Fruit fly (Drosophila melanogaster) whole organism, embryonic: ENCODE measurements around the gene dpp.

Source experiments
- Atf3 ChIP-seq: fragments of 200-800 bp; sonication (Bioruptor generic); optimal IDR thresholded peaks from 3 replicates; lab custom pipeline; 2016; ENCODE audit warnings: missing biosample characterization, missing genetic modification characterization
- Blimp-1 ChIP-seq: fragments of 200-800 bp; sonication (Bioruptor generic); optimal IDR thresholded peaks from 3 replicates; lab custom pipeline; 2018; ENCODE audit warnings: missing biosample characterization, missing genetic modification characterization, mild to moderate bottlenecking, moderate library complexity, missing genetic modification reagents
- Bteb2 ChIP-seq: fragments of 200-800 bp; sonication (Bioruptor generic); optimal IDR thresholded peaks from 2 replicates; lab custom pipeline; 2016; ENCODE audit warnings: missing biosample characterization, missing genetic modification characterization
- CG10654 ChIP-seq: fragments of 200-800 bp; sonication (Bioruptor generic); optimal IDR thresholded peaks from 2 replicates; lab custom pipeline; 2016; ENCODE audit warnings: missing biosample characterization, missing genetic modification characterization
- CG10959 ChIP-seq: fragments of 200-800 bp; sonication (Bioruptor generic); IDR thresholded peaks from 2 replicates; pipeline ENCODE4 v1.3.6; 2022; ENCODE audit warnings: missing biosample characterization, missing genetic modification characterization
- CG11723 ChIP-seq: fragments of 200-800 bp; sonication (Bioruptor generic); optimal IDR thresholded peaks from 2 replicates; lab custom pipeline; 2017; ENCODE audit warnings: missing biosample characterization, mild to moderate bottlenecking, missing genetic modification characterization
- CG14014 ChIP-seq: fragments of 200-800 bp; sonication (Bioruptor generic); IDR thresholded peaks from 2 replicates; pipeline ENCODE4 v1.3.6; 2022; ENCODE audit warnings: missing biosample characterization, missing genetic modification characterization
- CG14441 ChIP-seq: fragments of 200-800 bp; sonication (Bioruptor generic); IDR thresholded peaks from 2 replicates; pipeline ENCODE4 v1.3.6; 2022; ENCODE audit warnings: missing biosample characterization, missing genetic modification characterization
- CG14860 ChIP-seq: fragments of 200-800 bp; sonication (Bioruptor generic); IDR thresholded peaks from 3 replicates; pipeline ENCODE4 v1.3.6; 2022; ENCODE audit warnings: missing biosample characterization, missing genetic modification characterization; ENCODE audit not compliant: partially characterized antibody
- CG1529 ChIP-seq: fragments of 200-800 bp; sonication (Bioruptor generic); optimal IDR thresholded peaks from 3 replicates; lab custom pipeline; 2018; ENCODE audit warnings: missing biosample characterization, missing genetic modification characterization
- CG16779 ChIP-seq: fragments of 200-800 bp; sonication (Bioruptor generic); IDR thresholded peaks from 2 replicates; pipeline ENCODE4 v1.3.6; 2022; ENCODE audit warnings: missing biosample characterization, missing genetic modification characterization
- CG2199 ChIP-seq: fragments of 200-800 bp; sonication (Bioruptor generic); IDR thresholded peaks from 3 replicates; pipeline ENCODE4 v1.3.6; 2022; ENCODE audit warnings: missing biosample characterization, missing genetic modification characterization
- CG3163 ChIP-seq: fragments of 200-800 bp; sonication (Bioruptor generic); optimal IDR thresholded peaks from 3 replicates; lab custom pipeline; 2016; ENCODE audit warnings: missing biosample characterization, missing genetic modification characterization
- CG3847 ChIP-seq: fragments of 200-800 bp; sonication (Bioruptor generic); IDR thresholded peaks from 2 replicates; pipeline ENCODE4 v1.3.6; 2022; ENCODE audit warnings: missing biosample characterization, missing genetic modification characterization
- CG8359 ChIP-seq: fragments of 200-800 bp; sonication (Bioruptor generic); optimal IDR thresholded peaks from 2 replicates; lab custom pipeline; 2017; ENCODE audit warnings: missing biosample characterization, mild to moderate bottlenecking, missing genetic modification characterization, borderline replicate concordance
- CG8478 ChIP-seq: fragments of >200 bp; optimal IDR thresholded peaks from 2 replicates; lab custom pipeline; 2018
- CG8924 ChIP-seq: fragments of 200-800 bp; optimal IDR thresholded peaks from 3 replicates; lab custom pipeline; 2019; ENCODE audit warnings: missing biosample characterization, mild to moderate bottlenecking, missing genetic modification characterization, moderate library complexity
- CG9727 ChIP-seq: fragments of 200-800 bp; sonication (Bioruptor generic); optimal IDR thresholded peaks from 3 replicates; lab custom pipeline; 2017; ENCODE audit warnings: missing biosample characterization, mild to moderate bottlenecking, missing genetic modification characterization
- CG9932 ChIP-seq: fragments of 200-800 bp; sonication (Bioruptor generic); IDR thresholded peaks from 2 replicates; pipeline ENCODE4 v1.3.6; 2022; ENCODE audit warnings: missing biosample characterization, missing genetic modification characterization
- CHES-1-like ChIP-seq: fragments of 200-800 bp; sonication (Bioruptor generic); optimal IDR thresholded peaks from 2 replicates; lab custom pipeline; 2016; ENCODE audit warnings: missing biosample characterization, missing genetic modification characterization
- CkIIα-i1 ChIP-seq: fragments of 200-800 bp; sonication (Bioruptor generic); IDR thresholded peaks from 2 replicates; pipeline ENCODE4 v1.3.6; 2022; ENCODE audit warnings: missing biosample characterization, missing genetic modification characterization
- E2f1 ChIP-seq: fragments of 200-800 bp; sonication (Bioruptor generic); IDR thresholded peaks from 2 replicates; pipeline ENCODE4 v1.3.6; 2022; ENCODE audit warnings: missing biosample characterization, missing genetic modification characterization
- Fer3 ChIP-seq: fragments of 200-800 bp; sonication (Bioruptor generic); optimal IDR thresholded peaks from 2 replicates; lab custom pipeline; 2018; ENCODE audit warnings: missing biosample characterization, mild to moderate bottlenecking, missing genetic modification characterization, moderate library complexity
- HLH4C ChIP-seq: fragments of 200-800 bp; sonication (Bioruptor generic); IDR thresholded peaks from 3 replicates; pipeline ENCODE4 v1.3.6; 2022; ENCODE audit warnings: missing biosample characterization, missing genetic modification characterization; ENCODE audit not compliant: partially characterized antibody
- Hmr ChIP-seq: fragments of 200-800 bp; sonication (Bioruptor generic); optimal IDR thresholded peaks from 3 replicates; lab custom pipeline; 2017; ENCODE audit warnings: mild to moderate bottlenecking, missing biosample characterization, missing genetic modification reagents, missing genetic modification characterization
- Hmx ChIP-seq: fragments of 200-800 bp; sonication (Bioruptor generic); optimal IDR thresholded peaks from 2 replicates; lab custom pipeline; 2016; ENCODE audit warnings: missing biosample characterization, missing genetic modification characterization
- Jarid2 ChIP-seq: fragments of 200-800 bp; sonication (Bioruptor generic); optimal IDR thresholded peaks from 3 replicates; lab custom pipeline; 2017; ENCODE audit warnings: mild to moderate bottlenecking, missing biosample characterization, missing genetic modification reagents, missing genetic modification characterization
- Meics ChIP-seq: fragments of 200-800 bp; sonication (Bioruptor generic); optimal IDR thresholded peaks from 2 replicates; lab custom pipeline; 2017; ENCODE audit warnings: missing biosample characterization, mild to moderate bottlenecking, missing genetic modification characterization
- Ptx1 ChIP-seq: fragments of 200-800 bp; sonication (Bioruptor generic); IDR thresholded peaks from 2 replicates; pipeline ENCODE4 v1.3.6; 2022; ENCODE audit warnings: missing biosample characterization, missing genetic modification characterization
- Six4 ChIP-seq: fragments of 200-800 bp; sonication (Bioruptor generic); optimal IDR thresholded peaks from 2 replicates; lab custom pipeline; 2016; ENCODE audit warnings: missing biosample characterization, missing genetic modification characterization
- al ChIP-seq: fragments of 200-800 bp; sonication (Bioruptor generic); IDR thresholded peaks from 2 replicates; pipeline ENCODE4 v1.3.6; 2022; ENCODE audit warnings: missing biosample characterization, missing genetic modification characterization
- amos ChIP-seq: fragments of 200-800 bp; sonication (Bioruptor generic); IDR thresholded peaks from 2 replicates; pipeline ENCODE4 v1.3.6; 2022; ENCODE audit warnings: missing biosample characterization, missing genetic modification characterization; ENCODE audit not compliant: partially characterized antibody
- ato ChIP-seq: fragments of 200-800 bp; sonication (Bioruptor generic); IDR thresholded peaks from 2 replicates; pipeline ENCODE4 v1.3.6; 2022; ENCODE audit warnings: missing biosample characterization, missing genetic modification characterization; ENCODE audit not compliant: partially characterized antibody
- az2 ChIP-seq: fragments of 200-800 bp; sonication (Bioruptor generic); optimal IDR thresholded peaks from 3 replicates; lab custom pipeline; 2016; ENCODE audit warnings: missing biosample characterization, missing genetic modification characterization
- br ChIP-seq: fragments of >200 bp; optimal IDR thresholded peaks from 2 replicates; lab custom pipeline; 2017
- ci ChIP-seq: fragments of 200-800 bp; sonication (Bioruptor generic); IDR thresholded peaks from 3 replicates; pipeline ENCODE4 v1.3.6; 2022; ENCODE audit warnings: missing biosample characterization, missing genetic modification characterization
- danr ChIP-seq: fragments of 200-800 bp; sonication (Bioruptor generic); IDR thresholded peaks from 2 replicates; pipeline ENCODE4 v1.3.6; 2022; ENCODE audit warnings: missing biosample characterization, missing genetic modification characterization
- dimm ChIP-seq: fragments of 200-800 bp; sonication (Bioruptor generic); IDR thresholded peaks from 2 replicates; pipeline ENCODE4 v1.3.6; 2022; ENCODE audit warnings: missing biosample characterization, missing genetic modification characterization
- ems ChIP-seq: fragments of 200-800 bp; sonication (Bioruptor generic); optimal IDR thresholded peaks from 3 replicates; lab custom pipeline; 2016; ENCODE audit warnings: missing biosample characterization, missing genetic modification characterization
- jigr1 ChIP-seq: fragments of 200-800 bp; sonication (Bioruptor generic); IDR thresholded peaks from 3 replicates; pipeline ENCODE4 v1.3.6; 2022; ENCODE audit warnings: missing biosample characterization, missing genetic modification characterization
- jing ChIP-seq: fragments of 200-800 bp; sonication (Bioruptor generic); optimal IDR thresholded peaks from 2 replicates; lab custom pipeline; 2018; ENCODE audit warnings: missing biosample characterization, mild to moderate bottlenecking, missing genetic modification characterization
- nau ChIP-seq: fragments of 200-800 bp; sonication (Bioruptor generic); optimal IDR thresholded peaks from 3 replicates; lab custom pipeline; 2017; ENCODE audit warnings: missing biosample characterization, mild to moderate bottlenecking, missing genetic modification characterization, missing genetic modification reagents
- nerfin-1 ChIP-seq: fragments of 200-800 bp; sonication (Bioruptor generic); optimal IDR thresholded peaks from 3 replicates; lab custom pipeline; 2019; ENCODE audit warnings: missing biosample characterization, mild to moderate bottlenecking, missing genetic modification characterization, moderate library complexity
- rib ChIP-seq: fragments of 200-800 bp; sonication (Bioruptor generic); IDR thresholded peaks from 2 replicates; pipeline ENCODE4 v1.3.6; 2022; ENCODE audit warnings: missing biosample characterization, missing genetic modification characterization
- shn ChIP-seq: fragments of 200-800 bp; sonication (Bioruptor generic); optimal IDR thresholded peaks from 3 replicates; lab custom pipeline; 2016; ENCODE audit warnings: missing biosample characterization, missing genetic modification characterization
- tll ChIP-seq, 2 experiments: fragments of 200-800 bp in 1 of 2; fragments of >200 bp in 1 of 2; sonication (Bioruptor generic) in 1 of 2; optimal IDR thresholded peaks; 2 replicates each; lab custom pipeline; 2017 to 2019; ENCODE audit warnings: missing biosample characterization in 2 of 2, missing genetic modification characterization in 2 of 2, mild to moderate bottlenecking in 1 of 2, moderate library complexity in 1 of 2
- ttk ChIP-seq: fragments of 200-800 bp; sonication (Bioruptor generic); IDR thresholded peaks from 2 replicates; pipeline ENCODE4 v2.1.2; 2022; ENCODE audit warnings: missing biosample characterization, missing genetic modification characterization
- wek ChIP-seq: fragments of 200-800 bp; sonication (Bioruptor generic); optimal IDR thresholded peaks from 3 replicates; lab custom pipeline; 2018; ENCODE audit warnings: missing biosample characterization, mild to moderate bottlenecking, missing genetic modification characterization, moderate library complexity
- zen2 ChIP-seq: fragments of 200-800 bp; sonication (Bioruptor generic); IDR thresholded peaks from 3 replicates; pipeline ENCODE4 v1.3.6; 2022; ENCODE audit warnings: missing biosample characterization, missing genetic modification characterization; ENCODE audit not compliant: partially characterized antibody
- zfh2 ChIP-seq: fragments of 200-800 bp; sonication (Bioruptor generic); optimal IDR thresholded peaks from 2 replicates; lab custom pipeline; 2016; ENCODE audit warnings: missing biosample characterization, missing genetic modification characterization

dpp gene

dm6 chr2L:2416620-2417019, 11.6 kb upstream of the dpp start, which contains the start of gene CG31948:
Gene CG31948, minus strand, starts transcription at chr2L:2416720.
- TF ChIP-seq al (GFP tag; lab: Robert Waterston, UW), result no peak
- TF ChIP-seq CG14014, result no peak
- no peak for TF ChIP-seq Hmr (GFP tag; lab: Kevin White, UChicago)
- TF ChIP-seq Ptx1 (GFP tag; lab: Robert Waterston, UW), result no peak
- no peak for TF ChIP-seq shn (GFP tag; lab: Kevin White, UChicago)
- TF ChIP-seq wek, result no peak
- no peak for TF ChIP-seq Jarid2 (GFP tag; lab: Kevin White, UChicago)
- no peak for TF ChIP-seq danr (GFP tag; lab: Robert Waterston, UW)
- TF ChIP-seq ato (GFP tag; lab: Robert Waterston, UW), result no peak
- no peak for TF ChIP-seq ci
- TF ChIP-seq CG8478 (lab: Kevin White, UChicago), result no peak
- TF ChIP-seq amos (GFP tag; lab: Robert Waterston, UW), result no peak
- no peak for TF ChIP-seq CG3163
- no peak for TF ChIP-seq nau

DNA sequence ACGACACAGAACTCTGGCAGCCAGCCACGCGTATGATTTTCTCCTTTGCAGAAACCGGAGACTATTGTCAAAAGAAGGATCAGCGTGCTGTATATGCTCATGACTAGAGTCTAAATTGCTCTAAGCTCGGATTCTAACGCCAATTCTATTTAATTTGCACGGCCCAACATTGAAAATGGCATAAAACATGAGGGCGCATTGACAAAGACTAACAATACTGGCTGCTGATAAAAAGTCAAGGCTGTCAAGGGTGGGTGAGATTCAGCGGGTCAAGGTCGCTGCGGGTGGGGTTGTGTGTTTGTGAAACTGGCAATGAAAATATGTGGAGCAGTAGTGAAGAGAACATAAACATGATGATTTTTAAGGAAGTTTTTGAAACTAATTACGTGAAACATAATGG, 10.3 kb upstream of the dpp start, which contains the start of gene CG34448:
Gene CG34448, minus strand, starts transcription at position 101 of the 400 bp plus-strand sequence.
- no peak for TF ChIP-seq ttk (GFP tag; lab: Robert Waterston, UW)
- no peak for TF ChIP-seq jing (GFP tag; lab: Kevin White, UChicago)
- no peak for TF ChIP-seq shn (GFP tag; lab: Kevin White, UChicago)
- TF ChIP-seq CG1529, result no peak
- no peak for TF ChIP-seq CG8359 (GFP tag; lab: Kevin White, UChicago)
- TF ChIP-seq br, result no peak
- TF ChIP-seq az2 (GFP tag; lab: Kevin White, UChicago), result no peak
- TF ChIP-seq ems (GFP tag; lab: Kevin White, UChicago), result no peak
- no peak for TF ChIP-seq dimm (GFP tag; lab: Robert Waterston, UW)
- no peak for TF ChIP-seq tll (GFP tag; optimal IDR thresholded peaks at IDR 0.05; lab: Kevin White, UChicago)
- no peak for TF ChIP-seq Fer3 (tag; lab: Kevin White, UChicago)
- TF ChIP-seq zen2 (GFP tag; lab: Robert Waterston, UW), result no peak
- TF ChIP-seq rib, result no peak
- TF ChIP-seq E2f1, result no peak
- no peak for TF ChIP-seq jigr1
- no peak for TF ChIP-seq CG9932
- TF ChIP-seq CG2199 (GFP tag; lab: Robert Waterston, UW), result no peak
- TF ChIP-seq Hmx (GFP tag; lab: Kevin White, UChicago), result no peak
- TF ChIP-seq CHES-1-like (GFP tag; lab: Kevin White, UChicago), result no peak
- TF ChIP-seq CkIIα-i1 (GFP tag; lab: Robert Waterston, UW), result no peak

DNA sequence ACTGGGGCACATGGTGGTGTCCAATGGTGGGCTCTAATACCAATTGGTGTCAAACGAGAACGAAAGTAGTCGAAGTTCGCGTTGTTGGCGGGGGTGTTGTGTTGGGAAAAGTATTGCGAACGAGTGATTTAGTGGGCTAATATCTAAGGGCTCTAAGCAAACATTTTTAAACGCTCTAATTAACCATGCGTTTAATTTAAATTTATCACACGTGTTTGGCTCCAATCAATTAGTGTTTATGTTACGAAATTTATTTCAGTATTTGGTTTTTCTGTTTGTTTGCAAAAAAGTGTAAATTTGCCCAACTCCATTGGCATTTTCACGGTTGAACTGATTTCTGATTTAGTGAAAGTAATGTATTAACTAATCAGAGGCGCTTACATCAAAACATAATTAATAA, 8.3 kb upstream of the dpp start, which contains the start of gene CG34447:
Gene CG34447, minus strand, starts transcription at position 101 of the 400 bp plus-strand sequence.
- TF ChIP-seq Blimp-1 (peak; percentile 8), HLH4C (GFP tag; lab: Robert Waterston, UW) (no peak)

dm6 chr2L:2420490-2420889, 7.7 kb upstream of the dpp start, which contains the start of gene CG9886:
Gene CG9886, plus strand, starts transcription at chr2L:2420830.
- TF ChIP-seq CG14860 (no peak), Bteb2 (GFP tag; lab: Kevin White, UChicago) (peak; percentile 34), CG11723 (GFP tag; lab: Kevin White, UChicago) (no peak), Six4 (peak; percentile 48), CG10959 (GFP tag; lab: Robert Waterston, UW) (0 out of 2 replicates have a peak, but pooled peaks have one; percentile 16), CG16779 (GFP tag; lab: Robert Waterston, UW) (no peak), CG10654 (GFP tag; lab: Kevin White, UChicago) (peak; percentile 41), CG8924 (peak; percentile 70), Atf3 (GFP tag; lab: Kevin White, UChicago) (no peak), CG14441 (GFP tag; lab: Robert Waterston, UW) (peak; percentile 60), Meics (peak; percentile 68), nerfin-1 (tag; lab: Kevin White, UChicago) (peak; percentile 70), CG3847 (GFP tag; lab: Robert Waterston, UW) (peak; percentile 36; the same call in 1 of the 2 replicates), zfh2 (GFP tag; lab: Kevin White, UChicago) (no peak), CG9727 (GFP tag; lab: Kevin White, UChicago) (peak; percentile 66)
